Fruit fly (Drosophila melanogaster): ENCODE results near the gene CG7506.

Gene CG7506

dm6 chr3L:7641467-7641866, at the start of gene CG7506:
CG7506 (minus strand) TSS chr3L:7641648.
- no peak for TF ChIP-seq CTCF (optimal IDR thresholded peaks at IDR 0.05)
- TF ChIP-seq CG8478 (optimal IDR thresholded peaks at IDR 0.05) = no peak

DNA sequence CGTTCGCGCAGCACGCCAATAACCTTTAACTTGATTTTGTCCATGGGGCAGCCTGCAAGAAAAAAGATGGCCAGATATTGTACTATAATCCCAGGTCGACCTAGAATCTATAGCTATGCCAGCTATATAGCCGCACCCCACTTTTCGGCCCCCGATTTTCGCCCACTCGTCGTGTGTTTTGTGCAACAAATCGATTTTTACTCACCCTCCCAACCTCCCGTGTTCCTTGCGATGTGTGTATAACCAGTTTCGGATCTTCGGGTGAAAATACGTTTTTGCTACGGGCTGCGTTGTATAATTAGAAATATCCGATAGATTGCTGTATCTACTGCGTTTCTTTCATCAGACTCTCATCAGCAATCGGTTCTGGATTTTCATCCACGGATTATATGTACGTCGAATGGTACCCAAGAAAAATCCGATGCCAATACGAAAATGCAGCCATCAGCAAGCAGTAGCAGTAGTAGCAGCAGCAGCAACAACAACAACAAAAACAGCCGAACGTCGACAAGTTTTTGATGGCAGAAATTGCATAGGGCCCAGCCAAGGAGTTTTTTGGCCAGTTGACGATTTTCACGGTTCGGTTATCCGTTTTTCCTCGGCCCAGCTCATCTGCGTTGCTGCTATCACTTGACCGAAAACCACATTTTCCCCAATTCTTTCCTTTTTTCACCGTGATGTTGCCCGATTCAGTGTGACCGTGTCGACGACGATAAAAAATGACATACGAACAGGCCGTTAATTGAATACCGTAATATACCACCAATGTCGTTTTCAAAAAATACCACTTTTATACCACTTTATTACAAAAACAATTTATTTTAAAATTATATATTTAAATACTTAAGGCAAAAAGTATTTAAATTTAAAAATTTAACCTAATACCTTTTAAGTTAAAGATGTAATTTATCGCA, 12.9 kb upstream of the CG7506 start, which contains the start of gene CG7492:
Gene CG7492, minus strand, starts transcription at position 705 of the 914 bp plus-strand sequence.
- TF ChIP-seq CG8478 (optimal IDR thresholded peaks at IDR 0.05) (no peak), CTCF (optimal IDR thresholded peaks at IDR 0.05) (peak in 1 of 2 experiments; percentile 20)

- no peak for TF ChIP-seq CTCF (optimal IDR thresholded peaks at IDR 0.05)
- TF ChIP-seq CG8478 (optimal IDR thresholded peaks at IDR 0.05) = no peak
These were observed 9.5 kb upstream of the CG7506 start, which contains the start of gene PGRP-SD for dm6 chr3L:7650968-7651367. PGRP-SD (plus strand) TSS chr3L:7651180.

dm6 chr3L:7650248-7650647, 8.8 kb upstream of the CG7506 start, which contains the start of gene CG32373:
CG32373 (plus strand) TSS chr3L:7650548.
- TF ChIP-seq CTCF (optimal IDR thresholded peaks at IDR 0.05) (no peak), CG8478 (optimal IDR thresholded peaks at IDR 0.05) (no peak)

- TF ChIP-seq CG8478 (optimal IDR thresholded peaks at IDR 0.05) = no peak
- TF ChIP-seq CTCF (optimal IDR thresholded peaks at IDR 0.05) = no peak
These were observed 2.1 kb upstream of the CG7506 start for dm6 chr3L:7643562-7643961.

DNA sequence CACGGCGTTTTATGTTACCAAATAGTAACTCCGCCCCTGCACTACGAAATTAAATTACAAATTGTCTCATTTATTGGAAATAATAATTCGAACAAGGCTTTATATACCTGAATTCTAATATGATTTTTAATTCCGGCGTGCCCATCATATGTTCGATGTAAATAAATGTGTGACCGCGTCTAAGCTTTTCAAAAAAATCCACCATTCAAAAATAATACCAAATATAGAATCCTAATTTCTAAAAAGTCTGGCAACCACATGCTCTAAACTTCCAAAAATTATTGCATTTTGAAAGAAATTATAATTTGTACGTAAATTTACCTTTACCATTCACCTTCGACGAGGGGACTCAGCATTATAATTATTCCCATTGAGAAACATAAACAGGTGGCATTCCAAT, 1.2 kb downstream of the CG7506 start, which contains the start of gene Urm1:
Gene Urm1, minus strand, starts transcription at position 150 of the 400 bp plus-strand sequence.
- TF ChIP-seq CG8478 (optimal IDR thresholded peaks at IDR 0.05) (no peak), CTCF (optimal IDR thresholded peaks at IDR 0.05) (no peak)

- TF ChIP-seq CG8478 (optimal IDR thresholded peaks at IDR 0.05) (no peak), CTCF (optimal IDR thresholded peaks at IDR 0.05) (no peak)
These were observed 1.9 kb downstream of the CG7506 start for dm6 chr3L:7639533-7639932.

DNA sequence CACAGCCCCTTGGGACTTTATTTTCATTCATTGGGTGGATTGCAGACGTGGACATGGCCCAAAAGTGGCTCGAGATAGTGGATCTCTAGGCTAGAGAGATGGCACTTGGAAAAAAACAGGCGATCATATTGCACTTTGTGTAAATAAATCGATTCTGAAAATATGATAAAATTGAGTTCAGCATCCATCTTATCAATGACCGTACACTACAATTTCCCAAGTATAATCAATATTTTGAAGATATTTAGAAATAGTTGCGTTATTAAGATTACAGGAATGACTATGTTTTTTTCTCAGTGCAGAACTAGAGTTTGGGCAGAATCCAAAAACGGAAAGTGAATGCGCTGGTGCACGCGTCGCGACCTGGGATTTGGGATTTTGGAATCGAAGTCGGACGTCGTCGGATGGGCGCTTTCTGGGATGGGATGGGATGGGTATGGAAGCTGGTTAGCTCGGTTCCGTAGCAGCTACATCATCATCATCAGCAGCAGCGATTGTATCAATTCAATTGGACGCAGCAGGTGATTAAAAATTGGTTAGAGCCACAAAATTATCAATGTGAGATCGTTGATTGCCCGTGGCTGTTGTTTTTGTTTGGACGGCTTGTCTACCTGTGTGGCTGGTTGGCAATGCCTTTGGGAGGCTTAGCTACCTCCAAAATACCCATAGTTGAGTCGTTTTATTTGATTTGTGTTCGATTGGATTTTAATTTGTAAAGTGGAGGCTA, 6.5 kb downstream of the CG7506 start:
- no peak for TF ChIP-seq CG8478 (optimal IDR thresholded peaks at IDR 0.05)

- no peak for TF ChIP-seq CTCF (optimal IDR thresholded peaks at IDR 0.05)
- TF ChIP-seq CG8478 (optimal IDR thresholded peaks at IDR 0.05) = no peak
These were observed 7.8 kb downstream of the CG7506 start for dm6 chr3L:7633619-7634018.

dm6 chr3L:7632540-7633263, 8.7 kb downstream of the CG7506 start:
- TF ChIP-seq CTCF (optimal IDR thresholded peaks at IDR 0.05) (no peak), CG8478 (optimal IDR thresholded peaks at IDR 0.05) (no peak)

DNA sequence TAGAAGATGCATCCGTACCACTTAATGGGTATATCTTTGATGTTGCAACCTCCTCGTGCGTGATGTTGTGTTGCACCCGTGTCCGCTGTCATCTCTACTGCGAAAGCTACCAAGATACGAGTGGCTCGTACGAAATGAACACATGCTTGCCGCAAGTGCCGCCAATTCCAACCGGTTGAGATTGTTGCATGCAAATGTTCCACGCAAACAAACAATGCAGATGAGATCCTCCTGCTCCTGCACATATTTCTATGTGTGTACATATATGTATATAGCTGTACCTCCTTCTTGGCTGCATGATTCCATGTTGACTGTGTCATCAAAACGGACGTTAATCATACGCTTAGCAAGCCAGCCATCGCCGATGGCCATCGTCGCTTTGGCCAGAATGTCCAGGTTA, 11.4 kb downstream of the CG7506 start:
- TF ChIP-seq CTCF (optimal IDR thresholded peaks at IDR 0.05) (no peak), CG8478 (optimal IDR thresholded peaks at IDR 0.05) (no peak)

DNA sequence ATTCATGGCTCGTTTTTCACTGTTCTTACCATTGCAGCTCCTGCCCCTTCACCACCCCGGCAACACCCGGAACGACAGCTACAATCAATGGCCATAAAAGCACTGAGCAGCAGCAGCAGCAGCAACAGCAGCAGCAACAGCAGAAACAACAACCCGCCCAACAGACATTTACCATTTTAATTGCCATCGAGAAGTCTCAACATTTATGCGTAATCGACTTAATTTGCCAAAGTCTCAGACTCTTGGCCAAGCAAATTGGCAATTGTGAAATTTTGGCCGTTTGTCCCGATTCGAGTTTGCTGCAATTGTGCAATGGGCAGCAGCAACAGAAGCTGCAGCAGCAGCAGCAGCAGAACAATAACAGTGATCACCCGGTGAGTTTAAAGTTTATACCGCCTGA, 16.9 kb downstream of the CG7506 start:
- no peak for TF ChIP-seq CTCF (optimal IDR thresholded peaks at IDR 0.05)
- no peak for TF ChIP-seq CG8478 (optimal IDR thresholded peaks at IDR 0.05)

- TF ChIP-seq CTCF (optimal IDR thresholded peaks at IDR 0.05) (no peak), CG8478 (optimal IDR thresholded peaks at IDR 0.05) (no peak)
These were observed 23.9 kb downstream of the CG7506 start for dm6 chr3L:7617436-7617979.

dm6 chr3L:7614226-7614625, 27.2 kb downstream of the CG7506 start:
- TF ChIP-seq CG8478 (optimal IDR thresholded peaks at IDR 0.05) = no peak
- no peak for TF ChIP-seq CTCF (optimal IDR thresholded peaks at IDR 0.05)

DNA sequence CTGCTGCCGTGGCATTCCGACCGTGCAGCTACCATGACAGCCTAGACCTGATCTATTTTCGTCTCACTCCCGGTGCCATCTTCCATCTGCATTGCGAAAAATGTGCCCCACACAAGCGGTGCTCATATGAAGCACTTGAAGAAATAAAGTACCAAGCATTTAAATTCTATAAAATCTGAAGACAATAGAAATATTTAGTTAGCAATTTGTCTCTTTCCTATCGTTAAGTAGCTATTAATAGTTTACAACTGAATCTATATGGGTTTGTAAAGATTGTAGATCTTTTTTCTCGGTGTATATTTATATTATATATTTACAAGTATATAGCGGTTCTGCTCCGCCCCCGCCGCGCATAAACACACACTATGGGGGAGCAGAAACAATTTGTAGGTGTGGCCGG, 30.2 kb downstream of the CG7506 start:
- TF ChIP-seq CTCF (optimal IDR thresholded peaks at IDR 0.05) (no peak), CG8478 (optimal IDR thresholded peaks at IDR 0.05) (no peak)
